Worm (Caenorhabditis elegans) whole organism, L2 larva: ENCODE data around the gene C25F9.15.

Source experiments
- C34F6.9 ChIP-seq: fragments of 150-350 bp; optimal IDR thresholded peaks from 2 replicates; lab custom pipeline; 2014; ENCODE audit warnings: missing biosample characterization, missing genetic modification characterization
- F13H6.1 ChIP-seq: sonication (generic microtip); optimal IDR thresholded peaks from 2 replicates; lab custom pipeline; 2016; ENCODE audit warnings: missing genetic modification characterization, missing compliant biosample characterization
- ZK546.5 ChIP-seq: sonication (generic microtip); optimal IDR thresholded peaks from 2 replicates; lab custom pipeline; 2017; ENCODE audit warnings: missing biosample characterization, missing genetic modification characterization
- blmp-1 ChIP-seq: sonication (generic microtip); optimal IDR thresholded peaks from 2 replicates; lab custom pipeline; 2017; ENCODE audit warnings: missing genetic modification characterization, mild to moderate bottlenecking, missing compliant biosample characterization, antibody characterized with exemption, moderate library complexity; ENCODE audit not compliant: insufficient read depth
- ceh-16 ChIP-seq: fragments of 150-350 bp; optimal IDR thresholded peaks from 2 replicates; lab custom pipeline; 2014; ENCODE audit warnings: missing biosample characterization, missing genetic modification characterization
- nhr-129 ChIP-seq: fragments of 150-350 bp; optimal IDR thresholded peaks from 2 replicates; lab custom pipeline; 2014; ENCODE audit warnings: missing biosample characterization, missing genetic modification characterization
- snpc-4 ChIP-seq: fragments of 150-350 bp; optimal IDR thresholded peaks from 2 replicates; lab custom pipeline; 2014; ENCODE audit warnings: missing biosample characterization, missing genetic modification characterization
- unc-55 ChIP-seq: fragments of 150-350 bp; sonication (generic microtip); optimal IDR thresholded peaks from 3 replicates; lab custom pipeline; 2014; ENCODE audit warnings: missing biosample characterization, missing genetic modification reagents, missing genetic modification characterization

DNA sequence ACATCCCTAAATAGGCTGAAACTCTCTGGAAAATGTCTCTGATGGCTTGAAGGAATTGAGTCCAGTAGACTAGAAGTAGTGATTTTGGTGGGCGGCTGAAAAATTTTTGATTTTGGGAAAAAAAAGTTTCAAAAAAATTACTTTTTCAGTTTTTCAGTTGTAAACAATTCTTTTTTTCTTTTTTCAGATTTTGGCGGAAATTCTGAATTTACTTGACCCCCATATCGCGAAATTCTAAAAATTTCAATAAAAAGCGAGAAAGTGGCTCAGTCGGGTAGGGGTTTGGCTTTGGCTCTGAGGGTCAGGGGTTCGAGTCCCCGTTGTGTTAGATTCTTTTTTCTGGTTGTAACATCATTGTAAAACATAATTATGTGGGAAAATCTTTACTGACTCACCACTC is 13.1 kb downstream of the C25F9.15 start, which contains the start of gene srw-85:
- no peak for TF ChIP-seq unc-55
- TF ChIP-seq blmp-1 (tag; lab: Kevin White, UChicago), result no peak
- TF ChIP-seq nhr-129 (tag; lab: Kevin White, UChicago), result no peak
- no peak for TF ChIP-seq ZK546.5 (tag; lab: Kevin White, UChicago)
- TF ChIP-seq F13H6.1 (tag; lab: Kevin White, UChicago), result no peak
- no peak for TF ChIP-seq snpc-4
- TF ChIP-seq C34F6.9 (tag; lab: Kevin White, UChicago), result no peak
- no peak for TF ChIP-seq ceh-16 (tag; lab: Kevin White, UChicago)
